Worm (Caenorhabditis elegans): ENCODE measurements around the gene F45D3.4.

ce11 chrV:12512773-12513172 is 40.2 kb downstream of the F45D3.4 start, which contains the start of the genes T28H10.2 and lgmn-1:
- TF ChIP-seq F10E7.11 (tag; optimal IDR thresholded peaks at IDR 0.05) (no peak), unc-62 (GFP tag; optimal IDR thresholded peaks at IDR 0.05) (peak; percentile 61)
